Worm (Caenorhabditis elegans) whole organism, young adult: ENCODE measurements around the gene moma-1.

Experiments used
- B0261.1 ChIP-seq: sonication (generic microtip); optimal IDR thresholded peaks from 2 replicates; lab custom pipeline; 2016; ENCODE audit warnings: mild to moderate bottlenecking, missing genetic modification characterization, moderate library complexity, missing compliant biosample characterization
- F10E7.11 ChIP-seq: sonication (generic microtip); optimal IDR thresholded peaks from 2 replicates; lab custom pipeline; 2017; ENCODE audit warnings: mild to moderate bottlenecking, missing genetic modification characterization, moderate library complexity, missing compliant biosample characterization
- hsf-1 ChIP-seq: fragments of 200-800 bp; sonication (Bioruptor generic); IDR thresholded peaks from 2 replicates; pipeline ENCODE4 v1.3.6; 2022; ENCODE audit warnings: missing genetic modification reagents, missing genetic modification characterization, missing compliant biosample characterization
- lin-40 ChIP-seq: sonication (generic microtip); optimal IDR thresholded peaks from 2 replicates; lab custom pipeline; 2016; ENCODE audit warnings: missing genetic modification characterization, mild to moderate bottlenecking, missing compliant biosample characterization, missing genotype, missing genetic modification reagents
- unc-62 ChIP-seq: fragments of 150-350 bp; optimal IDR thresholded peaks from 2 replicates; lab custom pipeline; 2014; ENCODE audit warnings: missing biosample characterization, missing genetic modification reagents, missing genetic modification characterization
- ztf-26 ChIP-seq: sonication (generic microtip); optimal IDR thresholded peaks from 2 replicates; lab custom pipeline; 2017; ENCODE audit warnings: missing genetic modification characterization, missing compliant biosample characterization

DNA sequence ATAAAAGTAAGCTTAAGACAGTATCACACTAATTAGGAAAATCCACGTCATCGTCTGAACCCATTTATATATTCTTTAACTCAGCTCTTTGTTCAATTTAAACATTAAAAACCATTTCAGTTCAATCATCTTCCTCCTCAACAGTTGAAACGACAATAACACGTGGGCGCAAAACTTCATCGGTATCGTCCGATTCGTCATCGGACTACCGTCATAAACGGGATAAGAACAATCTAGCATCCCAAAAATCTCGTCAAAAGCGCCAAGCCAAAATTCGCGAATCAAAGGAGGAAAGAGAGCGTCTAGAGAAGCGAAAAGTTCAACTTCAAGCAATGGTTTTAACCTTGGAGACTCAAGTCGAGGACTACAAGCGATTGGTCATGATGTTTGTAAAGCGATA, 17.0 kb downstream of the moma-1 start:
- TF ChIP-seq hsf-1 (GFP tag; lab: Robert Waterston, UW), result no peak
- no peak for TF ChIP-seq lin-40 (tag; lab: Kevin White, UChicago)
- TF ChIP-seq unc-62 (GFP tag; lab: Kevin White, UChicago), result no peak
- TF ChIP-seq F10E7.11 (tag; lab: Kevin White, UChicago), result no peak
- TF ChIP-seq B0261.1 (tag; lab: Kevin White, UChicago), result no peak
- TF ChIP-seq ztf-26 (tag; lab: Kevin White, UChicago), result no peak
